Worm (Caenorhabditis elegans) whole organism, midembryonic: Measurements from ENCODE around the gene sre-56.

ENCODE experiments used
- flt-1 ChIP-seq: fragments of 200-800 bp; sonication (Bioruptor generic); IDR thresholded peaks from 2 replicates; pipeline ENCODE4 v1.3.6; 2022; ENCODE audit warnings: missing genetic modification characterization, missing compliant biosample characterization
- klf-2 ChIP-seq: fragments of 200-800 bp; sonication (Bioruptor generic); conservative IDR thresholded peaks from 2 replicates; pipeline ENCODE4 v1.3.6; 2022; ENCODE audit warnings: missing genetic modification reagents, missing genetic modification characterization, missing compliant biosample characterization
- ztf-23 ChIP-seq: fragments of 200-800 bp; sonication (Bioruptor generic); IDR thresholded peaks from 2 replicates; pipeline ENCODE4 v1.3.6; 2022; ENCODE audit warnings: missing genetic modification reagents, missing genetic modification characterization, missing compliant biosample characterization
- ztf-29 ChIP-seq: fragments of 200-800 bp; sonication (Bioruptor generic); IDR thresholded peaks from 2 replicates; pipeline ENCODE4 v1.3.6; 2022; ENCODE audit warnings: missing genetic modification reagents, missing genetic modification characterization, missing compliant biosample characterization

DNA sequence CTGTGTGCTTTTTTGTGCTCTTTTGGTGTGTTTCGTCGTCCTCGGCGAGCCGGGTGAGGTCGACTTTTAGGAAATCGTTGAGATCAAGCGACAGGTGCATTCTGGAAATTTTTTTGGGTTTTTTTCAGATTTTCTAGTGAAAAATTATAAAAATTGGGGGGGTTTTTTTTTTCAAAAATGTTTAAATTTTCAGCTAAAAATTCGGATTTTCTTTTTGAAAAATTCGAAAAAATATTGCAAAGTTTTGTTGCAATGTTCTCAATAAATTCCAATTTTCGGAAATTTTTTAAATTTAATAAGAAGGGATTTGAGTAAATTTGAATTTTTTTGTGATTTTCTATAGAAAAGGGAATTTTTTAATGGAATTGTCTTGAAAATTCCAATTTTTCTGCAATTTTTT is 49.3 kb upstream of the sre-56 start, which contains the start of gene Y57A10A.27:
- TF ChIP-seq flt-1 (GFP tag; lab: Robert Waterston, UW) (no peak), klf-2 (GFP tag; lab: Robert Waterston, UW) (no peak), ztf-23 (GFP tag; lab: Robert Waterston, UW) (no peak), ztf-29 (GFP tag; lab: Robert Waterston, UW) (no peak)
